In genomic region chr3L:264378-265151, dm6 we compare ENCODE assay signal across 3 fruit fly cellular contexts.
TF ChIP-seq lines count a peak whose summit lies in the region.

Gene Tudor-SN (minus strand): TSS chr3L:264380.
Gene mRpL17 (plus strand): TSS chr3L:264779.

TF ChIP-seq in whole organism, embryonic, 481 proteins besides CTCF, POLR2A, EP300 and RAD21 (continued from another document and continues in another):
- TF ChIP-seq vnd (GFP tag; IDR thresholded peaks at IDR 0.05; lab: Robert Waterston, UW; ENCODE audit: partially characterized antibody) (peak; percentile 98), Ptx1 (GFP tag; IDR thresholded peaks at IDR 0.05; lab: Robert Waterston, UW) (peak; percentile 29; the same call in 1 of the 2 replicates), lbe (GFP tag; optimal IDR thresholded peaks at IDR 0.05; lab: Kevin White, UChicago) (peak; percentile 66), oc (tag; optimal IDR thresholded peaks at IDR 0.05; lab: Kevin White, UChicago) (no peak), CG6854 (GFP tag; optimal IDR thresholded peaks at IDR 0.05; lab: Kevin White, UChicago) (no peak), CG16779 (GFP tag; IDR thresholded peaks at IDR 0.05; lab: Robert Waterston, UW) (0 out of 2 replicates have a peak, but pooled peaks have one; percentile 33), CG8290 (GFP tag; optimal IDR thresholded peaks at IDR 0.05; lab: Kevin White, UChicago) (peak; percentile 21), CG8290 (tag; optimal IDR thresholded peaks at IDR 0.05; lab: Kevin White, UChicago) (peak in 1 of 2 experiments; percentile 35), CG13424 (tag; optimal IDR thresholded peaks at IDR 0.05; lab: Kevin White, UChicago) (peak; percentile 55), hbn (GFP tag; IDR thresholded peaks at IDR 0.05; lab: Robert Waterston, UW; ENCODE audit: partially characterized antibody) (peak; percentile 85), CG13296 (GFP tag; optimal IDR thresholded peaks at IDR 0.05; lab: Kevin White, UChicago) (no peak), stwl (tag; optimal IDR thresholded peaks at IDR 0.05; lab: Kevin White, UChicago) (peak; percentile 27), ems (GFP tag; optimal IDR thresholded peaks at IDR 0.05; lab: Kevin White, UChicago) (peak; percentile 32), CG6254 (GFP tag; optimal IDR thresholded peaks at IDR 0.05; lab: Kevin White, UChicago) (peak; percentile 33), ind (GFP tag; optimal IDR thresholded peaks at IDR 0.05; lab: Kevin White, UChicago) (peak; percentile 51), CG1233 (GFP tag; optimal IDR thresholded peaks at IDR 0.05; lab: Kevin White, UChicago) (no peak), fd96Cb (tag; optimal IDR thresholded peaks at IDR 0.05; lab: Kevin White, UChicago) (peak; percentile 13), az2 (GFP tag; optimal IDR thresholded peaks at IDR 0.05; lab: Kevin White, UChicago) (peak; percentile 11), CG11456 (GFP tag; IDR thresholded peaks at IDR 0.05; lab: Robert Waterston, UW) (peak; percentile 64; the same call in 1 of the 3 replicates), CG1792 (GFP tag; optimal IDR thresholded peaks at IDR 0.05; lab: Kevin White, UChicago) (peak; percentile 16), dpn (GFP tag; optimal IDR thresholded peaks at IDR 0.05; lab: Kevin White, UChicago) (peak; percentile 7 to 37), slou (GFP tag; optimal IDR thresholded peaks at IDR 0.05; lab: Kevin White, UChicago) (peak; percentile 9), kni (GFP tag; optimal IDR thresholded peaks at IDR 0.05; lab: Kevin White, UChicago) (no peak), CG8765 (GFP tag; IDR thresholded peaks at IDR 0.05; lab: Robert Waterston, UW) (no peak), klu (GFP tag; IDR thresholded peaks at IDR 0.05; lab: Robert Waterston, UW) (peak; percentile 38; the same call in 1 of the 2 replicates), Eip74EF (GFP tag; optimal IDR thresholded peaks at IDR 0.05; lab: Kevin White, UChicago) (no peak), pzg (GFP tag; optimal IDR thresholded peaks at IDR 0.05; lab: Kevin White, UChicago) (peak; percentile 49), CG8944 (GFP tag; optimal IDR thresholded peaks at IDR 0.05; lab: Kevin White, UChicago) (peak; percentile 23), Ada2b (GFP tag; IDR thresholded peaks at IDR 0.05; lab: Robert Waterston, UW) (0 out of 2 replicates have a peak, but pooled peaks have one; percentile 1), CG31365 (tag; optimal IDR thresholded peaks at IDR 0.05; lab: Kevin White, UChicago) (no peak), lab (GFP tag; optimal IDR thresholded peaks at IDR 0.05; lab: Kevin White, UChicago) (peak; percentile 23), aop (GFP tag; IDR thresholded peaks at IDR 0.05; lab: Robert Waterston, UW) (no peak), Sin3A (optimal IDR thresholded peaks at IDR 0.05; lab: Kevin White, UChicago) (peak; percentile 68), Doc3 (GFP tag; IDR thresholded peaks at IDR 0.05; lab: Robert Waterston, UW; ENCODE audit: partially characterized antibody) (peak; percentile 84), dmrt11E (tag; optimal IDR thresholded peaks at IDR 0.05; lab: Kevin White, UChicago) (peak; percentile 36), prd (optimal IDR thresholded peaks at IDR 0.05; lab: Kevin White, UChicago) (no peak), prd (GFP tag; IDR thresholded peaks at IDR 0.05; lab: Robert Waterston, UW) (peak; percentile 42; the same call in 1 of the 3 replicates), CG16815 (GFP tag; optimal IDR thresholded peaks at IDR 0.05; lab: Kevin White, UChicago) (peak; percentile 8), CG12104 (GFP tag; optimal IDR thresholded peaks at IDR 0.05; lab: Kevin White, UChicago) (peak; percentile 20), Sox100B (GFP tag; optimal IDR thresholded peaks at IDR 0.05; lab: Kevin White, UChicago) (peak; percentile 64), CG16813 (GFP tag; IDR thresholded peaks at IDR 0.05; lab: Robert Waterston, UW; ENCODE audit: partially characterized antibody) (peak; percentile 98), CG4730 (GFP tag; IDR thresholded peaks at IDR 0.05; lab: Robert Waterston, UW) (no peak)

TF ChIP-seq in whole organism, prepupa, 60 proteins besides CTCF, POLR2A, EP300 and RAD21 (continued from another document):
- TF ChIP-seq CG9139 (GFP tag; optimal IDR thresholded peaks at IDR 0.05; lab: Kevin White, UChicago) (no peak), fd59A (GFP tag; optimal IDR thresholded peaks at IDR 0.05; lab: Kevin White, UChicago) (no peak), Eip78C (GFP tag; lab: Kevin White, UChicago) (peak; percentile 64), CG11294 (GFP tag; IDR thresholded peaks at IDR 0.05; lab: Robert Waterston, UW) (no peak), pdm3 (GFP tag; optimal IDR thresholded peaks at IDR 0.05; lab: Kevin White, UChicago) (no peak), salr (GFP tag; optimal IDR thresholded peaks at IDR 0.05; lab: Kevin White, UChicago) (peak in 1 of 2 experiments; percentile 42), net (GFP tag; optimal IDR thresholded peaks at IDR 0.05; lab: Kevin White, UChicago) (no peak), svp (GFP tag; lab: Kevin White, UChicago) (peak; percentile 80), cyc (GFP tag; optimal IDR thresholded peaks at IDR 0.05; lab: Kevin White, UChicago) (peak; percentile 16), Hr38 (GFP tag; optimal IDR thresholded peaks at IDR 0.05; lab: Kevin White, UChicago) (no peak), CG4318 (GFP tag; optimal IDR thresholded peaks at IDR 0.05; lab: Kevin White, UChicago) (no peak), Ets96B (tag; optimal IDR thresholded peaks at IDR 0.05; lab: Kevin White, UChicago) (no peak), fd85E (GFP tag; optimal IDR thresholded peaks at IDR 0.05; lab: Kevin White, UChicago) (no peak), CG32006 (GFP tag; optimal IDR thresholded peaks at IDR 0.05; lab: Kevin White, UChicago) (no peak), Sox15 (GFP tag; optimal IDR thresholded peaks at IDR 0.05; lab: Kevin White, UChicago) (no peak), CG6792 (GFP tag; optimal IDR thresholded peaks at IDR 0.05; lab: Kevin White, UChicago) (no peak), Sox102F (GFP tag; optimal IDR thresholded peaks at IDR 0.05; lab: Kevin White, UChicago) (peak; percentile 19), topi (GFP tag; optimal IDR thresholded peaks at IDR 0.05; lab: Kevin White, UChicago) (peak; percentile 24), CG16779 (tag; optimal IDR thresholded peaks at IDR 0.05; lab: Kevin White, UChicago) (no peak), Eip75B (GFP tag; optimal IDR thresholded peaks at IDR 0.05; lab: Kevin White, UChicago) (peak; percentile 27), CG8119 (GFP tag; IDR thresholded peaks at IDR 0.05; lab: Robert Waterston, UW) (no peak), CG6163 (GFP tag; IDR thresholded peaks at IDR 0.05; lab: Robert Waterston, UW) (no peak), OdsH (GFP tag; optimal IDR thresholded peaks at IDR 0.05; lab: Kevin White, UChicago) (peak; percentile 55), CG8632 (GFP tag; optimal IDR thresholded peaks at IDR 0.05; lab: Kevin White, UChicago) (peak; percentile 12), fkh (GFP tag; optimal IDR thresholded peaks at IDR 0.05; lab: Kevin White, UChicago) (peak; percentile 71), CG6854 (GFP tag; optimal IDR thresholded peaks at IDR 0.05; lab: Kevin White, UChicago) (no peak), eg (GFP tag; IDR thresholded peaks at IDR 0.05; lab: Robert Waterston, UW) (no peak), CG31627 (GFP tag; optimal IDR thresholded peaks at IDR 0.05; lab: Kevin White, UChicago) (peak; percentile 29), Hr39 (GFP tag; optimal IDR thresholded peaks at IDR 0.05; lab: Kevin White, UChicago) (peak; percentile 43), ss (GFP tag; optimal IDR thresholded peaks at IDR 0.05; lab: Kevin White, UChicago) (no peak), Met (GFP tag; optimal IDR thresholded peaks at IDR 0.05; lab: Kevin White, UChicago) (no peak), Ets21C (GFP tag; optimal IDR thresholded peaks at IDR 0.05; lab: Kevin White, UChicago) (peak; percentile 24), CG11902 (GFP tag; optimal IDR thresholded peaks at IDR 0.05; lab: Kevin White, UChicago) (peak; percentile 8), Blimp-1 (GFP tag; optimal IDR thresholded peaks at IDR 0.05; lab: Kevin White, UChicago) (no peak), Lpt (GFP tag; optimal IDR thresholded peaks at IDR 0.05; lab: Kevin White, UChicago) (peak; percentile 12), acj6 (GFP tag; optimal IDR thresholded peaks at IDR 0.05; lab: Kevin White, UChicago) (peak; percentile 36), CG8319 (GFP tag; optimal IDR thresholded peaks at IDR 0.05; lab: Kevin White, UChicago) (no peak), Gug (GFP tag; IDR thresholded peaks at IDR 0.05; lab: Robert Waterston, UW) (no peak), CG10631 (GFP tag; optimal IDR thresholded peaks at IDR 0.05; lab: Kevin White, UChicago) (peak; percentile 60), CG3032 (tag; optimal IDR thresholded peaks at IDR 0.05; lab: Kevin White, UChicago) (peak; percentile 26)
TF ChIP-seq in whole organism, prepupa: peak in this region for 26.

TF ChIP-seq in whole organism, wandering third instar larva, 38 proteins besides CTCF, POLR2A, EP300 and RAD21 (continued from another document):
- TF ChIP-seq Myc (optimal IDR thresholded peaks at IDR 0.05; lab: Kevin White, UChicago) = peak; percentile 14
- peak; percentile 27 for TF ChIP-seq Sp1 (GFP tag; optimal IDR thresholded peaks at IDR 0.05; lab: Kevin White, UChicago)
- no peak for TF ChIP-seq tai (GFP tag; optimal IDR thresholded peaks at IDR 0.05; lab: Kevin White, UChicago)
